Fruit fly (Drosophila melanogaster): Measurements from ENCODE around the gene CHMP2B.

The CHMP2B gene

DNA sequence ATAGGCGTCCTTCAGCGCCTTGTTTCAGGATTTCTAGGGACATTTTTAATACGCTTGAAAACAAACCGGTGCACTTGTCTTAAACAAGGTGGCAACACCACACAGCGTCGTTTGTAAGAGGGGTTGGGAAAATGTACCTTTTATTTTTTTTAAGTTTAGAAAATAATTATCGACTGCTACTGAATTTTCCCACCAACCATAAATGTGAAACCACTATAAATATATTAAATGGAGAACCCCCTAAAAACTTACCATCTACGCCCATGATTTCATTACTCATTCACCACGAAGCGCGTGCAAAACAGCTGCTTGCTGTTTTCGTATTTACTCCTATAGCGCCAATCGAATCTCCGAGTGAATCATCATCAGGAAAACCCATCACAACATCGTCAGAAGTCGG is at the start of gene CHMP2B, which contains the start of gene Tcs5 (continued):
- TF ChIP-seq ss (GFP tag; optimal IDR thresholded peaks at IDR 0.05) (peak; percentile 82 to 99), pdm3 (GFP tag; optimal IDR thresholded peaks at IDR 0.05) (peak; percentile 100), CG6276 (GFP tag; optimal IDR thresholded peaks at IDR 0.05) (peak; percentile 99), CG11762 (GFP tag; optimal IDR thresholded peaks at IDR 0.05; ENCODE audit: insufficient read depth) (peak; percentile 100), Gug (GFP tag; IDR thresholded peaks at IDR 0.05) (peak; percentile 100), CG11294 (GFP tag; IDR thresholded peaks at IDR 0.05) (peak; percentile 100), CG8119 (GFP tag; IDR thresholded peaks at IDR 0.05) (peak; percentile 99), Blimp-1 (GFP tag; optimal IDR thresholded peaks at IDR 0.05) (peak; percentile 98)

DNA sequence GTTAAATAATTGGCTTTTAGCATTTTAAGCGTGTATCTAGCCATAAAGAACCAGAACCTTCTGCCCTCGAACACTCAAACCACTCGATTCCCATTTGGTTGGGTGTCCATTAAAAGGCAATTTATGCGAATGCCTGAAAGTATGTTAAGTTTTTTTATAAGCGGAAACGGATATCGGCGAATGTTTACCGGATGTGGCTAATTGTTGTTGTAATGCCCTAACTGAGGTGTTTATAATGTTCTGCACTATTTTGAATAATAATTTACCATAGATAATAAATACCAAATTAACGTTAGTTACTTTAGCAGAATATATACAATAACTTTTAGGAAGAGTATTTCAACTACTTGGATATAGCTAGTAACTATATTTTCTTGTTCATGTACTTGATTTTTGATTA is 42.7 kb upstream of the CHMP2B start:
- TF ChIP-seq CG34406 (GFP tag; optimal IDR thresholded peaks at IDR 0.05) = peak; percentile 58
- TF ChIP-seq Sox14 (GFP tag; optimal IDR thresholded peaks at IDR 0.05) = no peak
- TF ChIP-seq acj6 (GFP tag; optimal IDR thresholded peaks at IDR 0.05) = peak; percentile 31
- TF ChIP-seq CG16779 (tag; optimal IDR thresholded peaks at IDR 0.05) = no peak
- TF ChIP-seq Gug (GFP tag; IDR thresholded peaks at IDR 0.05) = no peak
- TF ChIP-seq vri (GFP tag; optimal IDR thresholded peaks at IDR 0.05) = no peak
- no peak for TF ChIP-seq CG15336 (GFP tag; IDR thresholded peaks at IDR 0.05)
- TF ChIP-seq CG32006 (GFP tag; optimal IDR thresholded peaks at IDR 0.05) = no peak
- no peak for TF ChIP-seq Lpt (GFP tag; optimal IDR thresholded peaks at IDR 0.05)
- TF ChIP-seq CG11294 (GFP tag; IDR thresholded peaks at IDR 0.05) = no peak
- peak; percentile 37 for TF ChIP-seq CG8632 (GFP tag; optimal IDR thresholded peaks at IDR 0.05)
- TF ChIP-seq Ets21C (GFP tag; optimal IDR thresholded peaks at IDR 0.05) = no peak
- TF ChIP-seq OdsH (GFP tag; optimal IDR thresholded peaks at IDR 0.05) = peak; percentile 45
- TF ChIP-seq Hr4 (GFP tag; optimal IDR thresholded peaks at IDR 0.05) = no peak
- TF ChIP-seq CG3919 (GFP tag; optimal IDR thresholded peaks at IDR 0.05) = peak; percentile 53
- TF ChIP-seq dac (GFP tag; optimal IDR thresholded peaks at IDR 0.05) = no peak
- peak; percentile 15 for TF ChIP-seq spab (GFP tag; optimal IDR thresholded peaks at IDR 0.05)
- TF ChIP-seq svp (GFP tag) = no peak
- TF ChIP-seq CG4318 (GFP tag; optimal IDR thresholded peaks at IDR 0.05) = no peak
- peak; percentile 31 for TF ChIP-seq achi (GFP tag; optimal IDR thresholded peaks at IDR 0.05)
- TF ChIP-seq CG10669 (GFP tag; optimal IDR thresholded peaks at IDR 0.05) = peak; percentile 45
- no peak for TF ChIP-seq fd85E (GFP tag; optimal IDR thresholded peaks at IDR 0.05)
- TF ChIP-seq CG7368 (GFP tag; optimal IDR thresholded peaks at IDR 0.05) = no peak
- no peak for TF ChIP-seq CG11902 (GFP tag; optimal IDR thresholded peaks at IDR 0.05)
- peak; percentile 18 for TF ChIP-seq pdm3 (GFP tag; optimal IDR thresholded peaks at IDR 0.05)
- TF ChIP-seq dsx (GFP tag; optimal IDR thresholded peaks at IDR 0.05; ENCODE audit: poor library complexity, severe bottlenecking) = no peak
- TF ChIP-seq Sox102F (GFP tag; optimal IDR thresholded peaks at IDR 0.05) = peak; percentile 18
- no peak for TF ChIP-seq fkh (GFP tag; optimal IDR thresholded peaks at IDR 0.05)
- TF ChIP-seq net (GFP tag; optimal IDR thresholded peaks at IDR 0.05) = peak; percentile 38
- peak; percentile 20 for TF ChIP-seq topi (GFP tag; optimal IDR thresholded peaks at IDR 0.05)
- TF ChIP-seq cyc (GFP tag; optimal IDR thresholded peaks at IDR 0.05) = no peak
- TF ChIP-seq Hr38 (GFP tag; optimal IDR thresholded peaks at IDR 0.05) = no peak
- TF ChIP-seq Met (GFP tag; optimal IDR thresholded peaks at IDR 0.05) = peak; percentile 33
- no peak for TF ChIP-seq eg (GFP tag; IDR thresholded peaks at IDR 0.05)
- TF ChIP-seq Sox15 (GFP tag; optimal IDR thresholded peaks at IDR 0.05) = no peak
- TF ChIP-seq CG6854 (GFP tag; optimal IDR thresholded peaks at IDR 0.05) = no peak
- TF ChIP-seq CG8119 (GFP tag; IDR thresholded peaks at IDR 0.05) = no peak
- TF ChIP-seq Blimp-1 (GFP tag; optimal IDR thresholded peaks at IDR 0.05) = no peak
- peak; percentile 75 for TF ChIP-seq CG6163 (GFP tag; IDR thresholded peaks at IDR 0.05)
- no peak for TF ChIP-seq CG11762 (GFP tag; optimal IDR thresholded peaks at IDR 0.05; ENCODE audit: insufficient read depth)
- peak in 1 of 2 experiments; percentile 35 for TF ChIP-seq salr (GFP tag; optimal IDR thresholded peaks at IDR 0.05)
- TF ChIP-seq fd59A (GFP tag; optimal IDR thresholded peaks at IDR 0.05) = no peak
- TF ChIP-seq CG1621 (tag; optimal IDR thresholded peaks at IDR 0.05) = peak; percentile 43
- no peak for TF ChIP-seq CG31627 (GFP tag; optimal IDR thresholded peaks at IDR 0.05)
- TF ChIP-seq CG9139 (GFP tag; optimal IDR thresholded peaks at IDR 0.05) = peak; percentile 16
- TF ChIP-seq Eip75B (GFP tag; optimal IDR thresholded peaks at IDR 0.05) = peak; percentile 14
- no peak for TF ChIP-seq esn (GFP tag; optimal IDR thresholded peaks at IDR 0.05)

Data from whole organism, prepupa.